Fruit fly (Drosophila melanogaster): ENCODE results near the gene Rala.

DNA sequence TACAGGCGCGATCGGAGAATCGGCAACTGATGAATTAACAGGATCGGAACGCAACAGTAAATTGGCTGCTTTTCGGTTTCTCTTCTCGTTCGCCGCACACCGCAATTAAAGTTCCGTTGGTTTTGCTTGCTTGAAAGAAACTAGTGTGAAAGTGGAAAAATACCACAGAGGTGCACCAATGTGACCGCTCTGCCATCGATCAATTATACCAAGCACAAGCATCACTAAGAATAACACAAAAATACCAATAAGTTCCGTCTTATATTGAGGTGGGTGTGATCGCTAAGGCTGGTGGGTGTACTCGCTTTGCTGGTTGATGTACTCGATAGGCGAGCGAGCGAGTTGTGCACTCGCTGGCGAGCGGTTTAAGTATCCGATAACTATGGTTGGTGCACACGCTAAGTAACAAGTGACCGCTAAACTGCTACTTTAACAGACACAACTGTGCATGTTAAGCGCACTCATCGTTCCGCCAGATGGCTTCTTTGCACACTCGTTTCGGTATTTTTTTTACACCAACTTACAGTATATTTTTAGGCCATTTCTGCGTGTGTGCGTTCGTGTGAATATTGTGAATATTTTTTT is at the start of gene Rala, which contains the start of gene Tlk:
- TF ChIP-seq Trl (optimal IDR thresholded peaks at IDR 0.05) (no peak), Trl (GFP tag; optimal IDR thresholded peaks at IDR 0.05) (peak; percentile 38), HLH3B (GFP tag; IDR thresholded peaks at IDR 0.05) (0 out of 2 replicates have a peak, but pooled peaks have one; percentile 6)
